Fruit fly (Drosophila melanogaster) whole organism, embryonic: ENCODE results near the gene CG7402.

Experiments
- Antp ChIP-seq: fragments of 200-800 bp; sonication (Bioruptor generic); optimal IDR thresholded peaks from 3 replicates; lab custom pipeline; 2016; ENCODE audit warnings: missing biosample characterization, missing genetic modification characterization
- CG10321 ChIP-seq: fragments of 200-800 bp; sonication (Bioruptor generic); IDR thresholded peaks from 2 replicates; pipeline ENCODE4 v1.3.6; 2022; ENCODE audit warnings: missing biosample characterization, missing genetic modification characterization
- CG10654 ChIP-seq: fragments of 200-800 bp; sonication (Bioruptor generic); optimal IDR thresholded peaks from 2 replicates; lab custom pipeline; 2016; ENCODE audit warnings: missing biosample characterization, missing genetic modification characterization
- CG12942 ChIP-seq: fragments of 200-800 bp; sonication (Bioruptor generic); optimal IDR thresholded peaks from 3 replicates; lab custom pipeline; 2016; ENCODE audit warnings: missing biosample characterization, missing genetic modification characterization
- CG13894 ChIP-seq: fragments of 200-800 bp; sonication (Bioruptor generic); optimal IDR thresholded peaks from 3 replicates; lab custom pipeline; 2018; ENCODE audit warnings: missing biosample characterization, mild to moderate bottlenecking, missing genetic modification characterization, moderate library complexity
- CG14965 ChIP-seq: fragments of 200-800 bp; sonication (Bioruptor generic); optimal IDR thresholded peaks from 2 replicates; lab custom pipeline; 2016; ENCODE audit warnings: missing biosample characterization, missing genetic modification characterization, borderline replicate concordance
- CG17385 ChIP-seq: fragments of 200-800 bp; sonication (Bioruptor generic); optimal IDR thresholded peaks from 3 replicates; lab custom pipeline; 2018; ENCODE audit warnings: missing biosample characterization, mild to moderate bottlenecking, missing genetic modification characterization
- CG18599 ChIP-seq: fragments of 200-800 bp; sonication (Bioruptor generic); optimal IDR thresholded peaks from 3 replicates; lab custom pipeline; 2017; ENCODE audit warnings: missing biosample characterization, missing genetic modification characterization, mild to moderate bottlenecking, moderate library complexity, missing genetic modification reagents
- CG2120 ChIP-seq: fragments of 200-800 bp; sonication (Bioruptor generic); optimal IDR thresholded peaks from 3 replicates; lab custom pipeline; 2016; ENCODE audit warnings: missing biosample characterization, missing genetic modification characterization
- CG32772 ChIP-seq: fragments of 200-800 bp; sonication (Bioruptor generic); IDR thresholded peaks from 2 replicates; pipeline ENCODE4 v1.3.6; 2022; ENCODE audit warnings: missing biosample characterization, missing genetic modification characterization
- CG6791 ChIP-seq: fragments of 200-800 bp; sonication (Bioruptor generic); IDR thresholded peaks from 3 replicates; pipeline ENCODE4 v1.3.6; 2022; ENCODE audit warnings: missing biosample characterization, missing genetic modification characterization; ENCODE audit not compliant: partially characterized antibody
- CG7271 ChIP-seq: fragments of 200-800 bp; sonication (Bioruptor generic); optimal IDR thresholded peaks from 2 replicates; lab custom pipeline; 2018; ENCODE audit warnings: missing biosample characterization, mild to moderate bottlenecking, missing genetic modification characterization, moderate library complexity
- CG7372 ChIP-seq: fragments of 200-800 bp; sonication (Bioruptor generic); IDR thresholded peaks from 2 replicates; pipeline ENCODE4 v1.3.6; 2022; ENCODE audit warnings: missing biosample characterization, missing genetic modification characterization
- CrebB ChIP-seq: fragments of 200-800 bp; sonication (Bioruptor generic); optimal IDR thresholded peaks from 3 replicates; lab custom pipeline; 2018; ENCODE audit warnings: missing biosample characterization, mild to moderate bottlenecking, missing genetic modification characterization
- Dip3 ChIP-seq: fragments of 200-800 bp; sonication (Bioruptor generic); optimal IDR thresholded peaks from 3 replicates; lab custom pipeline; 2016; ENCODE audit warnings: missing biosample characterization, missing genetic modification characterization
- Dll ChIP-seq: fragments of 200-800 bp; sonication (Bioruptor generic); IDR thresholded peaks from 4 replicates; pipeline ENCODE4 v1.3.6; 2022; ENCODE audit warnings: missing biosample characterization, missing genetic modification characterization; ENCODE audit not compliant: partially characterized antibody
- Dp ChIP-seq: fragments of 200-800 bp; sonication (Bioruptor generic); optimal IDR thresholded peaks from 2 replicates; lab custom pipeline; 2018; ENCODE audit warnings: missing biosample characterization, mild to moderate bottlenecking, missing genetic modification characterization, moderate library complexity
- ERR ChIP-seq: fragments of 200-800 bp; sonication (Bioruptor generic); optimal IDR thresholded peaks from 2 replicates; lab custom pipeline; 2016; ENCODE audit warnings: missing biosample characterization, missing genetic modification characterization
- Elba2 ChIP-seq: fragments of 200-800 bp; sonication (Bioruptor generic); optimal IDR thresholded peaks from 3 replicates; lab custom pipeline; 2016; ENCODE audit warnings: missing biosample characterization, missing genetic modification characterization
- Fer3 ChIP-seq: fragments of 200-800 bp; sonication (Bioruptor generic); optimal IDR thresholded peaks from 2 replicates; lab custom pipeline; 2018; ENCODE audit warnings: missing biosample characterization, mild to moderate bottlenecking, missing genetic modification characterization, moderate library complexity
- Hmr ChIP-seq: fragments of 200-800 bp; sonication (Bioruptor generic); optimal IDR thresholded peaks from 3 replicates; lab custom pipeline; 2017; ENCODE audit warnings: mild to moderate bottlenecking, missing biosample characterization, missing genetic modification reagents, missing genetic modification characterization
- Max ChIP-seq: fragments of 200-800 bp; sonication (Bioruptor generic); optimal IDR thresholded peaks from 2 replicates; lab custom pipeline; 2016; ENCODE audit warnings: missing biosample characterization, mild to moderate bottlenecking, missing genetic modification characterization
- Meics ChIP-seq: fragments of 200-800 bp; sonication (Bioruptor generic); optimal IDR thresholded peaks from 2 replicates; lab custom pipeline; 2017; ENCODE audit warnings: missing biosample characterization, mild to moderate bottlenecking, missing genetic modification characterization
- Nf-YB ChIP-seq: fragments of 200-800 bp; sonication (Bioruptor generic); optimal IDR thresholded peaks from 3 replicates; lab custom pipeline; 2019; ENCODE audit warnings: missing biosample characterization, mild to moderate bottlenecking, missing genetic modification characterization, moderate library complexity
- NfI ChIP-seq: fragments of 200-800 bp; sonication (Bioruptor generic); optimal IDR thresholded peaks from 3 replicates; lab custom pipeline; 2018; ENCODE audit warnings: missing biosample characterization, mild to moderate bottlenecking, missing genetic modification characterization, moderate library complexity
- Six4 ChIP-seq: fragments of 200-800 bp; sonication (Bioruptor generic); optimal IDR thresholded peaks from 2 replicates; lab custom pipeline; 2016; ENCODE audit warnings: missing biosample characterization, missing genetic modification characterization
- bbx ChIP-seq: fragments of 200-800 bp; sonication (Bioruptor generic); IDR thresholded peaks from 2 replicates; pipeline ENCODE4 v1.3.6; 2022; ENCODE audit warnings: missing biosample characterization, missing genetic modification characterization; ENCODE audit not compliant: partially characterized antibody
- bowl ChIP-seq: fragments of 200-800 bp; sonication (Bioruptor generic); IDR thresholded peaks from 2 replicates; pipeline ENCODE4 v1.3.6; 2022; ENCODE audit warnings: missing biosample characterization, missing genetic modification characterization
- cg ChIP-seq: fragments of 200-800 bp; sonication (Bioruptor generic); optimal IDR thresholded peaks from 3 replicates; lab custom pipeline; 2019; ENCODE audit warnings: missing biosample characterization, mild to moderate bottlenecking, missing genetic modification characterization, moderate library complexity
- corto ChIP-seq: fragments of 200-800 bp; sonication (Bioruptor generic); optimal IDR thresholded peaks from 2 replicates; lab custom pipeline; 2016; ENCODE audit warnings: missing biosample characterization, mild to moderate bottlenecking, missing genetic modification characterization, moderate library complexity
- ems ChIP-seq: fragments of 200-800 bp; sonication (Bioruptor generic); optimal IDR thresholded peaks from 3 replicates; lab custom pipeline; 2016; ENCODE audit warnings: missing biosample characterization, missing genetic modification characterization
- fru ChIP-seq: fragments of >200 bp; optimal IDR thresholded peaks from 2 replicates; lab custom pipeline; 2017
- ham ChIP-seq: fragments of 200-800 bp; sonication (Bioruptor generic); IDR thresholded peaks from 2 replicates; pipeline ENCODE4 v1.3.6; 2022; ENCODE audit warnings: missing biosample characterization, missing genetic modification characterization
- her ChIP-seq: fragments of 200-800 bp; sonication (Bioruptor generic); optimal IDR thresholded peaks from 2 replicates; lab custom pipeline; 2016; ENCODE audit warnings: missing biosample characterization, missing genetic modification characterization
- inv ChIP-seq: fragments of 200-800 bp; sonication (Bioruptor generic); IDR thresholded peaks from 2 replicates; pipeline ENCODE4 v1.3.6; 2022; ENCODE audit warnings: missing biosample characterization, missing genetic modification characterization; ENCODE audit not compliant: partially characterized antibody
- org-1 ChIP-seq: fragments of 200-800 bp; sonication (Bioruptor generic); optimal IDR thresholded peaks from 2 replicates; lab custom pipeline; 2017; ENCODE audit warnings: missing biosample characterization, missing genetic modification characterization
- otp ChIP-seq: fragments of 200-800 bp; sonication (Bioruptor generic); IDR thresholded peaks from 3 replicates; pipeline ENCODE4, ENCODE4 v1.3.6; 2022; ENCODE audit warnings: missing biosample characterization, missing genetic modification characterization
- pan ChIP-seq, 4 experiments: fragments of >200 bp in 3 of 4; fragments of 200-800 bp in 1 of 4; sonication (Bioruptor generic) in 1 of 4; optimal IDR thresholded peaks in 3 of 4; IDR thresholded peaks in 1 of 4; 2 replicates each; pipeline versions ENCODE4 v1.3.6 to Lab custom; 2017 to 2022; ENCODE audit warnings: missing biosample characterization in 2 of 4, missing genetic modification characterization in 2 of 4, mixed read lengths in 1 of 4
- pho ChIP-seq: fragments of 200-800 bp; sonication (Bioruptor generic); optimal IDR thresholded peaks from 2 replicates; lab custom pipeline; 2016; ENCODE audit warnings: missing biosample characterization, missing genetic modification characterization
- psq ChIP-seq: fragments of 200-800 bp; sonication (Bioruptor generic); optimal IDR thresholded peaks from 2 replicates; lab custom pipeline; 2017; ENCODE audit warnings: missing biosample characterization, missing genetic modification characterization
- pum ChIP-seq: fragments of 200-800 bp; sonication (Bioruptor generic); optimal IDR thresholded peaks from 2 replicates; lab custom pipeline; 2016; ENCODE audit warnings: missing biosample characterization, missing genetic modification characterization
- salm ChIP-seq: fragments of 200-800 bp; sonication (Bioruptor generic); optimal IDR thresholded peaks from 2 replicates; lab custom pipeline; 2018; ENCODE audit warnings: missing biosample characterization, mild to moderate bottlenecking, missing genetic modification characterization
- sens ChIP-seq: fragments of 200-800 bp; sonication (Bioruptor generic); peaks from one replicate; lab custom pipeline; 2016; ENCODE audit warnings: missing biosample characterization, missing genetic modification characterization
- sim ChIP-seq: fragments of 200-800 bp; sonication (Bioruptor generic); IDR thresholded peaks from 2 replicates; pipeline ENCODE4 v1.3.6; 2022; ENCODE audit warnings: missing biosample characterization, missing genetic modification characterization
- sna ChIP-seq: fragments of 200-800 bp; sonication (Bioruptor generic); IDR thresholded peaks from 2 replicates; pipeline ENCODE4 v1.3.6; 2022; ENCODE audit warnings: missing biosample characterization, missing genetic modification characterization; ENCODE audit not compliant: partially characterized antibody
- so ChIP-seq: fragments of 200-800 bp; sonication (Bioruptor generic); IDR thresholded peaks from 3 replicates; pipeline ENCODE4 v1.3.6; 2022; ENCODE audit warnings: missing biosample characterization, missing genetic modification characterization
- sob ChIP-seq: fragments of 200-800 bp; sonication (Bioruptor generic); IDR thresholded peaks from 2 replicates; pipeline ENCODE4 v1.3.6; 2022; ENCODE audit warnings: missing biosample characterization, missing genetic modification characterization
- tx ChIP-seq: fragments of 200-800 bp; sonication (Bioruptor generic); optimal IDR thresholded peaks from 2 replicates; lab custom pipeline; 2016; ENCODE audit warnings: missing biosample characterization, missing genetic modification characterization
- usp ChIP-seq: fragments of >200 bp; optimal IDR thresholded peaks from 2 replicates; lab custom pipeline; 2017; ENCODE audit warnings: missing biosample characterization, missing genetic modification characterization
- z ChIP-seq: fragments of 200-800 bp; sonication (Bioruptor generic); IDR thresholded peaks from 3 replicates; pipeline ENCODE4 v1.3.6; 2022; ENCODE audit warnings: missing biosample characterization, missing genetic modification characterization

The CG7402 gene

dm6 chr3L:17841085-17841606 lies 46.4 kb upstream of the CG7402 start, which contains the start of gene CG5577 (continued):
- no peak for TF ChIP-seq CG7271 (tag; lab: Kevin White, UChicago)
- no peak for TF ChIP-seq corto (GFP tag; lab: Kevin White, UChicago)
- TF ChIP-seq CG13894 (tag; lab: Kevin White, UChicago): peak; percentile 53
- TF ChIP-seq ems: no peak
- TF ChIP-seq Six4: no peak
- TF ChIP-seq CG32772 (GFP tag; lab: Robert Waterston, UW): no peak
- no peak for TF ChIP-seq sens (GFP tag; lab: Kevin White, UChicago)
- no peak for TF ChIP-seq org-1 (GFP tag; lab: Kevin White, UChicago)
- peak; percentile 40 for TF ChIP-seq Meics
- no peak for TF ChIP-seq CG14965
- TF ChIP-seq pum: no peak
- no peak for TF ChIP-seq usp (GFP tag; lab: Kevin White, UChicago)
- TF ChIP-seq CG7372 (GFP tag; lab: Robert Waterston, UW): no peak
- peak; percentile 45; the same call in 1 of the 2 replicates for TF ChIP-seq inv (GFP tag; lab: Robert Waterston, UW)
- TF ChIP-seq CG10321 (GFP tag; lab: Robert Waterston, UW): no peak
- peak; percentile 21 for TF ChIP-seq NfI (GFP tag; lab: Kevin White, UChicago)
- no peak for TF ChIP-seq Elba2 (GFP tag; lab: Kevin White, UChicago)
- TF ChIP-seq CG17385: no peak
- no peak for TF ChIP-seq CrebB (tag; lab: Kevin White, UChicago)
- no peak for TF ChIP-seq fru (lab: Kevin White, UChicago)
- TF ChIP-seq Hmr (GFP tag; lab: Kevin White, UChicago): peak; percentile 46
- TF ChIP-seq CG10654: no peak
- TF ChIP-seq Max (GFP tag; lab: Kevin White, UChicago): no peak
- peak; percentile 31 for TF ChIP-seq ERR (GFP tag; lab: Kevin White, UChicago)
- TF ChIP-seq CG6791 (GFP tag; lab: Robert Waterston, UW): no peak; the same call in 2 of the 3 replicates
- peak; percentile 11 for TF ChIP-seq pho (GFP tag; lab: Kevin White, UChicago)
- TF ChIP-seq cg (GFP tag; lab: Kevin White, UChicago): no peak
- TF ChIP-seq otp (GFP tag; lab: Robert Waterston, UW): 0 out of 3 replicates have a peak, but pooled peaks have one; percentile 27
- 0 out of 3 replicates have a peak, but pooled peaks have one; percentile 47 for TF ChIP-seq z (GFP tag; lab: Robert Waterston, UW)
- TF ChIP-seq sob (GFP tag; lab: Robert Waterston, UW): no peak; the same call in 1 of the 2 replicates
- no peak for TF ChIP-seq Dp (GFP tag; lab: Kevin White, UChicago)
- TF ChIP-seq CG2120 (GFP tag; lab: Kevin White, UChicago): peak; percentile 56
- TF ChIP-seq Nf-YB (GFP tag; lab: Kevin White, UChicago): peak; percentile 87
- TF ChIP-seq psq (GFP tag; lab: Kevin White, UChicago): no peak
- peak; percentile 12 for TF ChIP-seq her
- TF ChIP-seq salm (tag; lab: Kevin White, UChicago): no peak
- TF ChIP-seq Fer3 (tag; lab: Kevin White, UChicago): peak; percentile 15
- no peak for TF ChIP-seq sim (GFP tag; lab: Robert Waterston, UW)
- peak; percentile 78 for TF ChIP-seq sna
- no peak for TF ChIP-seq pan (optimal IDR thresholded peaks at IDR 0.05; lab: Kevin White, UChicago)
- no peak for TF ChIP-seq pan (GFP tag; optimal IDR thresholded peaks at IDR 0.05 in 1 of 2, IDR thresholded peaks at IDR 0.05 in 1 of 2)
- TF ChIP-seq tx (GFP tag; lab: Kevin White, UChicago): no peak
- TF ChIP-seq Dll: peak; percentile 67
- TF ChIP-seq so (GFP tag; lab: Robert Waterston, UW): no peak
- TF ChIP-seq CG18599 (GFP tag; lab: Kevin White, UChicago): no peak
- TF ChIP-seq CG12942 (GFP tag; lab: Kevin White, UChicago): no peak
- no peak for TF ChIP-seq Dip3 (GFP tag; lab: Kevin White, UChicago)
- no peak for TF ChIP-seq Antp
- peak; percentile 52; the same call in 1 of the 2 replicates for TF ChIP-seq bbx (GFP tag; lab: Robert Waterston, UW)
- no peak for TF ChIP-seq ham (GFP tag; lab: Robert Waterston, UW)
- no peak for TF ChIP-seq bowl (GFP tag; lab: Robert Waterston, UW)
